In the genomic region with DNA sequence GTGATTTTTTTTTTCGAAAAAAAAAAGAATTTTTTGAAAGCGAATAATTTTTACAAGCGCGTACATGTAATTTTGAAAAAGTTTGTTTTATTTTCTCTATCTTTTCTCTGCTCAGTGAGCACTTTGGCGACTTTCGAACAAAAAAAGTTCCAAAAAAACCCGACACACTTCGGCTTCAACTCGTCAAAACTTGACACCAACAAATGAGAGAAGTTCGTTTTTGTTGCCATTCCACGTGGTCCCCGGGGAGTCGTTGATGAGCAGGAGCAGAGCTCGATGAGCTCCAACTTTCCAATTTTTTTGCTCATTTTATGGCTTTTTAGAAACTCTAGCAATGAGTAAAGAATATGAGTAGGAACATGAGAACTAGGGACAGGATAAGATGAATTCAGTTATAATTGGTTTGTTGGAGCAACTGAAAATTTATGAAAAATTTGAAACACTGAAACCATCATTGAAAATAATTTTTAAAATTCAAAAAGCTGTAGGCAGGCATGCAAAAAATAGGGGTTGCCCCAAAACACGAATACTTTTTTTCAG, we compare ENCODE assay signal across 3 worm cellular contexts.
TF ChIP-seq lines count a peak whose summit lies in the region.

No protein-coding gene starts in this region.

TF ChIP-seq in whole organism, L1 larva, 84 proteins besides CTCF, POLR2A, EP300 and RAD21:
- TF ChIP-seq nhr-28 (tag; optimal IDR thresholded peaks at IDR 0.05; lab: Kevin White, UChicago), result no peak
- peak; percentile 20 for TF ChIP-seq nhr-85 (tag; lab: Kevin White, UChicago)

TF ChIP-seq in whole organism, L3 larva, 47 proteins besides CTCF, POLR2A, EP300 and RAD21:
- TF ChIP-seq lin-39 (tag; optimal IDR thresholded peaks at IDR 0.05; lab: Kevin White, UChicago) (peak; percentile 12), tbx-2 (tag; optimal IDR thresholded peaks at IDR 0.05; lab: Kevin White, UChicago) (no peak), egl-5 (tag; optimal IDR thresholded peaks at IDR 0.05; lab: Kevin White, UChicago) (peak; percentile 28), skn-1 (tag; optimal IDR thresholded peaks at IDR 0.05; lab: Kevin White, UChicago) (no peak), mdl-1 (tag; optimal IDR thresholded peaks at IDR 0.05; lab: Kevin White, UChicago) (no peak), nhr-43 (tag; optimal IDR thresholded peaks at IDR 0.05; lab: Kevin White, UChicago; ENCODE audit: poor library complexity, severe bottlenecking) (no peak), ceh-82 (tag; optimal IDR thresholded peaks at IDR 0.05; lab: Kevin White, UChicago) (no peak), elt-3 (tag; optimal IDR thresholded peaks at IDR 0.05; lab: Kevin White, UChicago) (no peak), daf-12 (tag; optimal IDR thresholded peaks at IDR 0.05; lab: Kevin White, UChicago) (no peak), R02D3.7 (tag; optimal IDR thresholded peaks at IDR 0.05; lab: Kevin White, UChicago) (no peak), ztf-4 (tag; optimal IDR thresholded peaks at IDR 0.05; lab: Kevin White, UChicago) (no peak), zag-1 (tag; optimal IDR thresholded peaks at IDR 0.05; lab: Kevin White, UChicago) (no peak), elt-2 (tag; optimal IDR thresholded peaks at IDR 0.05; lab: Kevin White, UChicago) (no peak)

TF ChIP-seq in whole organism, L4 larva, 104 proteins besides CTCF, POLR2A, EP300 and RAD21:
- TF ChIP-seq aha-1 (tag; lab: Kevin White, UChicago) (peak; percentile 98), ceh-20 (GFP tag; IDR thresholded peaks at IDR 0.05; lab: Robert Waterston, UW) (0 out of 2 replicates have a peak, but pooled peaks have one; percentile 57), hlh-30 (tag; optimal IDR thresholded peaks at IDR 0.05; lab: Kevin White, UChicago; ENCODE audit: insufficient read depth) (no peak), mdl-1 (tag; optimal IDR thresholded peaks at IDR 0.05; lab: Kevin White, UChicago) (peak in 1 of 2 experiments; percentile 42), unc-62 (GFP tag; optimal IDR thresholded peaks at IDR 0.05 in 1 of 2; lab: Kevin White, UChicago) (peak in 1 of 2 experiments; percentile 9), unc-62 (tag; optimal IDR thresholded peaks at IDR 0.05; lab: Kevin White, UChicago) (no peak)
TF ChIP-seq in whole organism, L4 larva: peak in this region for 4.
